Fruit fly (Drosophila melanogaster) whole organism, pupa: ENCODE results near the gene CG12268.

ENCODE experiments used
- CG10348 ChIP-seq: fragments of 200-800 bp; sonication (Bioruptor generic); IDR thresholded peaks from 2 replicates; pipeline ENCODE4 v1.3.6; 2022; ENCODE audit warnings: missing biosample characterization, missing genetic modification characterization
- CG14655 ChIP-seq: fragments of 200-800 bp; sonication (Bioruptor generic); optimal IDR thresholded peaks from 3 replicates; lab custom pipeline; 2017; ENCODE audit warnings: mild to moderate bottlenecking, missing biosample characterization, missing genetic modification reagents, missing genetic modification characterization
- Snoo ChIP-seq: fragments of 200-800 bp; sonication (Bioruptor generic); optimal IDR thresholded peaks from 3 replicates; lab custom pipeline; 2017; ENCODE audit warnings: missing biosample characterization, mild to moderate bottlenecking, missing genetic modification characterization, inconsistent platforms

- peak; percentile 95 for TF ChIP-seq Snoo (tag; lab: Kevin White, UChicago)
- TF ChIP-seq CG10348 (GFP tag; lab: Robert Waterston, UW) = no peak
- peak; percentile 78 for TF ChIP-seq CG14655
Measured at dm6 chr3R:23915042-23915428, 33.2 kb downstream of the CG12268 start.
